Worm (Caenorhabditis elegans): ENCODE data around the gene Y54F10AR.1.

ce11 chrIII:2575635-2576164, at the start of gene Y54F10AR.1:
- TF ChIP-seq nhr-11 (tag; optimal IDR thresholded peaks at IDR 0.05), result no peak
- TF ChIP-seq mab-5 (tag; optimal IDR thresholded peaks at IDR 0.05), result no peak
- TF ChIP-seq ztf-11 (tag; optimal IDR thresholded peaks at IDR 0.05), result no peak
- TF ChIP-seq nhr-237 (tag; optimal IDR thresholded peaks at IDR 0.05), result no peak
